Fruit fly (Drosophila melanogaster): ENCODE measurements around the gene dmrt99B.

dmrt99B gene

dm6 chr3R:29737891-29738290 lies 45.5 kb downstream of the dmrt99B start, which contains the start of gene Gnpnat:
Gene Gnpnat (plus strand): TSS chr3R:29738275.
- TF ChIP-seq CG33017 (tag; optimal IDR thresholded peaks at IDR 0.05) (peak; percentile 73), cic (GFP tag; optimal IDR thresholded peaks at IDR 0.05) (no peak), Crg-1 (GFP tag; optimal IDR thresholded peaks at IDR 0.05) (no peak), Hr96 (GFP tag; optimal IDR thresholded peaks at IDR 0.05) (no peak), CG7045 (GFP tag; optimal IDR thresholded peaks at IDR 0.05) (peak; percentile 54), ovo (GFP tag; optimal IDR thresholded peaks at IDR 0.05) (no peak), bab1 (GFP tag; optimal IDR thresholded peaks at IDR 0.05) (peak; percentile 37), Clk (GFP tag; optimal IDR thresholded peaks at IDR 0.05) (no peak), CG7101 (tag; optimal IDR thresholded peaks at IDR 0.05) (peak; percentile 71), CG14711 (tag; optimal IDR thresholded peaks at IDR 0.05) (peak; percentile 54), CG1620 (GFP tag; optimal IDR thresholded peaks at IDR 0.05) (no peak), kay (GFP tag; ENCODE audit: borderline replicate concordance) (no peak), cnc (optimal IDR thresholded peaks at IDR 0.05) (no peak), CG12768 (GFP tag; optimal IDR thresholded peaks at IDR 0.05) (peak; percentile 59), Mnt (GFP tag; optimal IDR thresholded peaks at IDR 0.05) (peak; percentile 33), CG11617 (GFP tag; optimal IDR thresholded peaks at IDR 0.05) (peak; percentile 61), tj (GFP tag; optimal IDR thresholded peaks at IDR 0.05) (no peak), pad (GFP tag; optimal IDR thresholded peaks at IDR 0.05) (peak; percentile 15), toe (GFP tag; optimal IDR thresholded peaks at IDR 0.05) (no peak), CG5204 (GFP tag; optimal IDR thresholded peaks at IDR 0.05) (no peak)

dm6 chr3R:29740078-29740477 lies 47.7 kb downstream of the dmrt99B start:
- TF ChIP-seq tj (GFP tag; optimal IDR thresholded peaks at IDR 0.05) (no peak), ovo (GFP tag; optimal IDR thresholded peaks at IDR 0.05) (no peak), toe (GFP tag; optimal IDR thresholded peaks at IDR 0.05) (no peak), Clk (GFP tag; optimal IDR thresholded peaks at IDR 0.05) (no peak), bab1 (GFP tag; optimal IDR thresholded peaks at IDR 0.05) (no peak), Crg-1 (GFP tag; optimal IDR thresholded peaks at IDR 0.05) (no peak), CG33017 (tag; optimal IDR thresholded peaks at IDR 0.05) (no peak), CG14711 (tag; optimal IDR thresholded peaks at IDR 0.05) (no peak), Hr96 (GFP tag; optimal IDR thresholded peaks at IDR 0.05) (no peak), kay (GFP tag; ENCODE audit: borderline replicate concordance) (no peak), CG11617 (GFP tag; optimal IDR thresholded peaks at IDR 0.05) (no peak), Mnt (GFP tag; optimal IDR thresholded peaks at IDR 0.05) (no peak), CG5204 (GFP tag; optimal IDR thresholded peaks at IDR 0.05) (no peak), cic (GFP tag; optimal IDR thresholded peaks at IDR 0.05) (no peak), CG12768 (GFP tag; optimal IDR thresholded peaks at IDR 0.05) (no peak), pad (GFP tag; optimal IDR thresholded peaks at IDR 0.05) (no peak), CG7101 (tag; optimal IDR thresholded peaks at IDR 0.05) (no peak), CG1620 (GFP tag; optimal IDR thresholded peaks at IDR 0.05) (no peak), CG7045 (GFP tag; optimal IDR thresholded peaks at IDR 0.05) (no peak), cnc (optimal IDR thresholded peaks at IDR 0.05) (no peak)

- peak; percentile 85 for TF ChIP-seq Mnt (GFP tag; optimal IDR thresholded peaks at IDR 0.05)
- TF ChIP-seq ovo (GFP tag; optimal IDR thresholded peaks at IDR 0.05), result no peak
- peak; percentile 96 for TF ChIP-seq Crg-1 (GFP tag; optimal IDR thresholded peaks at IDR 0.05)
- no peak for TF ChIP-seq kay (GFP tag; ENCODE audit: borderline replicate concordance)
- peak; percentile 91 for TF ChIP-seq CG1620 (GFP tag; optimal IDR thresholded peaks at IDR 0.05)
- no peak for TF ChIP-seq toe (GFP tag; optimal IDR thresholded peaks at IDR 0.05)
- no peak for TF ChIP-seq cnc (optimal IDR thresholded peaks at IDR 0.05)
- peak; percentile 93 for TF ChIP-seq CG14711 (tag; optimal IDR thresholded peaks at IDR 0.05)
- TF ChIP-seq CG7045 (GFP tag; optimal IDR thresholded peaks at IDR 0.05), result peak; percentile 97
- TF ChIP-seq Clk (GFP tag; optimal IDR thresholded peaks at IDR 0.05), result peak; percentile 55
- peak; percentile 96 for TF ChIP-seq CG33017 (tag; optimal IDR thresholded peaks at IDR 0.05)
- TF ChIP-seq CG11617 (GFP tag; optimal IDR thresholded peaks at IDR 0.05), result peak; percentile 92
- TF ChIP-seq pad (GFP tag; optimal IDR thresholded peaks at IDR 0.05), result peak; percentile 87
- TF ChIP-seq Hr96 (GFP tag; optimal IDR thresholded peaks at IDR 0.05), result no peak
- TF ChIP-seq CG12768 (GFP tag; optimal IDR thresholded peaks at IDR 0.05), result peak; percentile 97
- TF ChIP-seq CG5204 (GFP tag; optimal IDR thresholded peaks at IDR 0.05), result no peak
- TF ChIP-seq CG7101 (tag; optimal IDR thresholded peaks at IDR 0.05), result peak; percentile 99
- TF ChIP-seq cic (GFP tag; optimal IDR thresholded peaks at IDR 0.05), result peak; percentile 80
- TF ChIP-seq bab1 (GFP tag; optimal IDR thresholded peaks at IDR 0.05), result peak; percentile 92
- peak; percentile 67 for TF ChIP-seq tj (GFP tag; optimal IDR thresholded peaks at IDR 0.05)
Measured at dm6 chr3R:29745056-29745455, 52.7 kb downstream of the dmrt99B start, which contains the start of the genes Wdr24 and IntS11. Gene Wdr24 (minus strand): TSS chr3R:29745092. Gene IntS11 (plus strand): TSS chr3R:29745337.

Data from whole organism, adult.